4 worm cellular contexts compared by ENCODE assay signal in the genomic region with DNA sequence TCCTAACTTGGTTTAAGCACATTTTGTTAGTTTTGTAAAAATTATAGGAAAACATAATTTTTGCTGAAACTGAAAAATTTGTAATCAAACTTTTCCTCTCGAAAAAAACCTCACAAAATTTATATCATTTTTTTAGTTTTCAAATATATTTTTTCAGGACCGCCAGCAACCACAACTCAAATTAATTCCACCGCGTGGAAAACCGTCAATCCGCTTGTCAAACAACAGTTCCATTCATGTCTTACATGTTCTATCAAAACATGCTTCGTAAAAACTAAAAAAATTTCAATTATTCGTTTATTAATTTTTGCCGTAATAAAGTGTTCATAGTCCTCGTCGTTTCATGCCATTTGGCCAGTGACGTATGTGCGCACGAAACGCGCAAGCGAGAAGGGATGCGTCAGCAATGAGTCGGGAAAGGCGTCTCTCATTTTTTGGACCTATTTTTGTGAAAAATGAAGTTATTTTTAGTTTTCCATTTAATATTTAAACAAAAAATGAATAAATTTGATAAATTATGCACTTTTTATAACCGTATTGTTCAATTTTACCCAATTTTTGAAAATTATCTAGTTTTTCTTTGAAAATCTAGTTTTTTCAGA.
TF ChIP-seq lines count a peak whose summit lies in the region.

ucr-2.2 (plus strand) TSS at position 602 of the 602 bp plus-strand sequence.

TF ChIP-seq in whole organism, L2 larva, 48 proteins besides CTCF, POLR2A, EP300 and RAD21 (continues in another document):
- TF ChIP-seq lin-11 (tag; optimal IDR thresholded peaks at IDR 0.05; lab: Kevin White, UChicago) (peak; percentile 75), egl-27 (tag; optimal IDR thresholded peaks at IDR 0.05; lab: Kevin White, UChicago) (peak; percentile 57), R02D3.7 (tag; optimal IDR thresholded peaks at IDR 0.05; lab: Kevin White, UChicago) (no peak), unc-62 (GFP tag; optimal IDR thresholded peaks at IDR 0.05; lab: Kevin White, UChicago) (no peak), aly-2 (tag; optimal IDR thresholded peaks at IDR 0.05; lab: Kevin White, UChicago) (no peak), C34F6.9 (tag; optimal IDR thresholded peaks at IDR 0.05; lab: Kevin White, UChicago) (peak; percentile 91), sma-9 (GFP tag; optimal IDR thresholded peaks at IDR 0.05; lab: Kevin White, UChicago) (peak; percentile 91), sma-9 (tag; optimal IDR thresholded peaks at IDR 0.05; lab: Kevin White, UChicago) (no peak), nhr-129 (tag; optimal IDR thresholded peaks at IDR 0.05; lab: Kevin White, UChicago) (peak; percentile 74), ZK546.5 (tag; optimal IDR thresholded peaks at IDR 0.05; lab: Kevin White, UChicago) (no peak), sem-4 (tag; optimal IDR thresholded peaks at IDR 0.05; lab: Kevin White, UChicago) (peak; percentile 86), nhr-21 (tag; optimal IDR thresholded peaks at IDR 0.05; lab: Kevin White, UChicago) (peak; percentile 63), F13H6.1 (tag; optimal IDR thresholded peaks at IDR 0.05; lab: Kevin White, UChicago) (peak; percentile 85), nhr-6 (tag; optimal IDR thresholded peaks at IDR 0.05; lab: Kevin White, UChicago) (peak; percentile 75), sma-3 (GFP tag; optimal IDR thresholded peaks at IDR 0.05; lab: Kevin White, UChicago) (peak; percentile 79), mab-5 (tag; optimal IDR thresholded peaks at IDR 0.05; lab: Kevin White, UChicago) (peak; percentile 45), lsy-2 (tag; optimal IDR thresholded peaks at IDR 0.05; lab: Kevin White, UChicago) (peak; percentile 44 to 90), mbf-1 (tag; optimal IDR thresholded peaks at IDR 0.05; lab: Kevin White, UChicago) (no peak), elt-3 (tag; optimal IDR thresholded peaks at IDR 0.05; lab: Kevin White, UChicago) (no peak), ztf-4 (tag; optimal IDR thresholded peaks at IDR 0.05; lab: Kevin White, UChicago) (peak; percentile 35), elt-1 (tag; optimal IDR thresholded peaks at IDR 0.05; lab: Kevin White, UChicago) (no peak)

TF ChIP-seq in whole organism, L4 larva, 104 proteins besides CTCF, POLR2A, EP300 and RAD21 (continues in another document):
- TF ChIP-seq Y48G9A.11 (GFP tag; IDR thresholded peaks at IDR 0.05; lab: Robert Waterston, UW) = no peak
- TF ChIP-seq nhr-28 (tag; optimal IDR thresholded peaks at IDR 0.05; lab: Kevin White, UChicago) = peak; percentile 63
- TF ChIP-seq dmd-8 (GFP tag; IDR thresholded peaks at IDR 0.05; lab: Robert Waterston, UW) = no peak
- TF ChIP-seq zip-11 (GFP tag; IDR thresholded peaks at IDR 0.05; lab: Robert Waterston, UW) = no peak
- TF ChIP-seq snpc-4 (tag; optimal IDR thresholded peaks at IDR 0.05; lab: Kevin White, UChicago) = peak; percentile 54
- peak; percentile 77 for TF ChIP-seq dmd-6 (GFP tag; IDR thresholded peaks at IDR 0.05; lab: Robert Waterston, UW)
- TF ChIP-seq T26A8.4 (GFP tag; IDR thresholded peaks at IDR 0.05; lab: Robert Waterston, UW) = peak; percentile 43; the same call in 1 of the 2 replicates
- TF ChIP-seq ceh-82 (tag; optimal IDR thresholded peaks at IDR 0.05; lab: Kevin White, UChicago) = no peak
- TF ChIP-seq attf-4 (tag; optimal IDR thresholded peaks at IDR 0.05; lab: Kevin White, UChicago) = no peak
- TF ChIP-seq lim-7 (GFP tag; IDR thresholded peaks at IDR 0.05; lab: Robert Waterston, UW) = no peak
- TF ChIP-seq ztf-11 (tag; optimal IDR thresholded peaks at IDR 0.05; lab: Kevin White, UChicago) = no peak
- peak in 1 of 2 experiments; percentile 48 for TF ChIP-seq hif-1 (tag; optimal IDR thresholded peaks at IDR 0.05; lab: Kevin White, UChicago)
- TF ChIP-seq madf-5 (GFP tag; IDR thresholded peaks at IDR 0.05; lab: Robert Waterston, UW) = no peak
- peak; percentile 90 for TF ChIP-seq rbr-2 (tag; optimal IDR thresholded peaks at IDR 0.05; lab: Kevin White, UChicago)
- peak; percentile 35 for TF ChIP-seq fkh-10 (GFP tag; optimal IDR thresholded peaks at IDR 0.05; lab: Kevin White, UChicago)
- TF ChIP-seq php-3 (GFP tag; IDR thresholded peaks at IDR 0.05; lab: Robert Waterston, UW) = no peak
- peak; percentile 49 for TF ChIP-seq F10B5.3 (tag; optimal IDR thresholded peaks at IDR 0.05; lab: Kevin White, UChicago)
- TF ChIP-seq daf-12 (tag; optimal IDR thresholded peaks at IDR 0.05; lab: Kevin White, UChicago) = no peak
- TF ChIP-seq fos-1 (tag; optimal IDR thresholded peaks at IDR 0.05; lab: Kevin White, UChicago) = no peak
- TF ChIP-seq ZK337.2 (GFP tag; IDR thresholded peaks at IDR 0.05; lab: Robert Waterston, UW) = no peak
- peak; percentile 94 for TF ChIP-seq dve-1 (tag; optimal IDR thresholded peaks at IDR 0.05; lab: Kevin White, UChicago; ENCODE audit: insufficient read depth)
- peak; percentile 65 for TF ChIP-seq ceh-20 (GFP tag; IDR thresholded peaks at IDR 0.05; lab: Robert Waterston, UW)

TF ChIP-seq in whole organism, late embryonic, 69 proteins besides CTCF, POLR2A, EP300 and RAD21 (continues in another document):
- TF ChIP-seq sox-2 (GFP tag; IDR thresholded peaks at IDR 0.05; lab: Robert Waterston, UW) = no peak
- no peak for TF ChIP-seq fkh-10 (GFP tag; optimal IDR thresholded peaks at IDR 0.05; lab: Kevin White, UChicago)
- TF ChIP-seq pha-2 (tag; optimal IDR thresholded peaks at IDR 0.05; lab: Kevin White, UChicago) = peak; percentile 9
- TF ChIP-seq fax-1 (tag; optimal IDR thresholded peaks at IDR 0.05; lab: Kevin White, UChicago) = no peak
- TF ChIP-seq ztf-16 (tag; optimal IDR thresholded peaks at IDR 0.05; lab: Kevin White, UChicago) = peak; percentile 21
- TF ChIP-seq pha-4 (tag; optimal IDR thresholded peaks at IDR 0.05; lab: Kevin White, UChicago) = no peak
- TF ChIP-seq unc-86 (tag; optimal IDR thresholded peaks at IDR 0.05; lab: Kevin White, UChicago) = peak; percentile 33
- no peak for TF ChIP-seq ceh-22 (tag; optimal IDR thresholded peaks at IDR 0.05; lab: Kevin White, UChicago)
- no peak for TF ChIP-seq ama-1 (optimal IDR thresholded peaks at IDR 0.05; lab: Kevin White, UChicago)
- no peak for TF ChIP-seq hlh-6 (tag; optimal IDR thresholded peaks at IDR 0.05; lab: Kevin White, UChicago)
- no peak for TF ChIP-seq odd-2 (tag; optimal IDR thresholded peaks at IDR 0.05; lab: Kevin White, UChicago)
- TF ChIP-seq dmd-4 (tag; optimal IDR thresholded peaks at IDR 0.05; lab: Kevin White, UChicago; ENCODE audit: borderline replicate concordance) = no peak
- no peak for TF ChIP-seq ceh-9 (tag; optimal IDR thresholded peaks at IDR 0.05; lab: Kevin White, UChicago)
- TF ChIP-seq hlh-30 (tag; optimal IDR thresholded peaks at IDR 0.05; lab: Kevin White, UChicago; ENCODE audit: insufficient read depth) = no peak
- no peak for TF ChIP-seq hlh-13 (GFP tag; optimal IDR thresholded peaks at IDR 0.05; lab: Kevin White, UChicago)
- peak; percentile 13 for TF ChIP-seq ceh-2 (tag; optimal IDR thresholded peaks at IDR 0.05; lab: Kevin White, UChicago)
- TF ChIP-seq npax-4 (tag; optimal IDR thresholded peaks at IDR 0.05; lab: Kevin White, UChicago) = no peak
- TF ChIP-seq ceh-34 (tag; optimal IDR thresholded peaks at IDR 0.05; lab: Kevin White, UChicago) = no peak
- TF ChIP-seq ceh-19 (GFP tag; optimal IDR thresholded peaks at IDR 0.05; lab: Kevin White, UChicago) = no peak
- no peak for TF ChIP-seq syd-9 (tag; optimal IDR thresholded peaks at IDR 0.05; lab: Kevin White, UChicago)
- TF ChIP-seq ceh-45 (GFP tag; IDR thresholded peaks at IDR 0.05; lab: Robert Waterston, UW) = no peak
- TF ChIP-seq unc-42 (tag; optimal IDR thresholded peaks at IDR 0.05; lab: Kevin White, UChicago) = peak; percentile 33
- no peak for TF ChIP-seq F13H6.1 (tag; optimal IDR thresholded peaks at IDR 0.05; lab: Kevin White, UChicago)
- peak; percentile 45 for TF ChIP-seq tbx-2 (tag; optimal IDR thresholded peaks at IDR 0.05; lab: Kevin White, UChicago)
- TF ChIP-seq hlh-8 (tag; optimal IDR thresholded peaks at IDR 0.05; lab: Kevin White, UChicago) = no peak

TF ChIP-seq in whole organism, mixed stage, embryonic, 35 proteins besides CTCF, POLR2A, EP300 and RAD21:
- peak; percentile 19 for TF ChIP-seq mls-2 (tag; optimal IDR thresholded peaks at IDR 0.05; lab: Kevin White, UChicago)
- no peak for TF ChIP-seq ztf-11 (tag; optimal IDR thresholded peaks at IDR 0.05; lab: Kevin White, UChicago)
- peak; percentile 56 for TF ChIP-seq lsy-2 (tag; optimal IDR thresholded peaks at IDR 0.05; lab: Kevin White, UChicago)
- peak; percentile 54 for TF ChIP-seq drap-1 (GFP tag; optimal IDR thresholded peaks at IDR 0.05; lab: Kevin White, UChicago)
- peak; percentile 67 for TF ChIP-seq lin-13 (tag; optimal IDR thresholded peaks at IDR 0.05; lab: Kevin White, UChicago)
- TF ChIP-seq unc-62 (GFP tag; optimal IDR thresholded peaks at IDR 0.05; lab: Kevin White, UChicago) = peak; percentile 1
- peak; percentile 38 for TF ChIP-seq hlh-1 (tag; optimal IDR thresholded peaks at IDR 0.05; lab: Kevin White, UChicago)
- TF ChIP-seq ces-1 (GFP tag; optimal IDR thresholded peaks at IDR 0.05; lab: Kevin White, UChicago) = no peak
- peak; percentile 45 for TF ChIP-seq nhr-237 (tag; optimal IDR thresholded peaks at IDR 0.05; lab: Kevin White, UChicago)
- peak; percentile 15 for TF ChIP-seq ceh-43 (GFP tag; optimal IDR thresholded peaks at IDR 0.05; lab: Kevin White, UChicago)
- peak; percentile 73 for TF ChIP-seq mep-1 (tag; optimal IDR thresholded peaks at IDR 0.05; lab: Kevin White, UChicago)
- TF ChIP-seq unc-120 (tag; optimal IDR thresholded peaks at IDR 0.05; lab: Kevin White, UChicago; ENCODE audit: poor library complexity, severe bottlenecking) = peak; percentile 63
- no peak for TF ChIP-seq pha-4 (tag; optimal IDR thresholded peaks at IDR 0.05; lab: Kevin White, UChicago)
- peak; percentile 70 for TF ChIP-seq sptf-1 (tag; optimal IDR thresholded peaks at IDR 0.05; lab: Kevin White, UChicago)
- peak; percentile 36 for TF ChIP-seq bed-3 (GFP tag; optimal IDR thresholded peaks at IDR 0.05; lab: Kevin White, UChicago)
- TF ChIP-seq M03D4.4 (tag; optimal IDR thresholded peaks at IDR 0.05; lab: Kevin White, UChicago) = peak; percentile 57
